Fruit fly (Drosophila melanogaster) whole organism, embryonic: ENCODE results near the gene dlp.

Experiments
- B-H2 ChIP-seq: fragments of 200-800 bp; sonication (Bioruptor generic); optimal IDR thresholded peaks from 2 replicates; lab custom pipeline; 2018; ENCODE audit warnings: missing biosample characterization, mild to moderate bottlenecking, missing genetic modification characterization
- Blimp-1 ChIP-seq: fragments of 200-800 bp; sonication (Bioruptor generic); optimal IDR thresholded peaks from 3 replicates; lab custom pipeline; 2018; ENCODE audit warnings: missing biosample characterization, missing genetic modification characterization, mild to moderate bottlenecking, moderate library complexity, missing genetic modification reagents
- CG10959 ChIP-seq: fragments of 200-800 bp; sonication (Bioruptor generic); IDR thresholded peaks from 2 replicates; pipeline ENCODE4 v1.3.6; 2022; ENCODE audit warnings: missing biosample characterization, missing genetic modification characterization
- CG11247 ChIP-seq: fragments of 200-800 bp; sonication (Bioruptor generic); IDR thresholded peaks from 2 replicates; pipeline ENCODE4 v1.3.6; 2022; ENCODE audit warnings: missing biosample characterization, missing genetic modification characterization
- CG11456 ChIP-seq: fragments of 200-800 bp; sonication (Bioruptor generic); IDR thresholded peaks from 3 replicates; pipeline ENCODE4 v1.3.6; 2022; ENCODE audit warnings: missing biosample characterization, missing genetic modification characterization
- CG12071 ChIP-seq: fragments of 200-800 bp; sonication (Bioruptor generic); optimal IDR thresholded peaks from 3 replicates; lab custom pipeline; 2018; ENCODE audit warnings: missing biosample characterization, mild to moderate bottlenecking, missing genetic modification characterization
- CG17385 ChIP-seq: fragments of 200-800 bp; sonication (Bioruptor generic); optimal IDR thresholded peaks from 3 replicates; lab custom pipeline; 2018; ENCODE audit warnings: missing biosample characterization, mild to moderate bottlenecking, missing genetic modification characterization
- CG17829 ChIP-seq: fragments of 200-800 bp; optimal IDR thresholded peaks from 2 replicates; lab custom pipeline; 2019; ENCODE audit warnings: missing biosample characterization, mild to moderate bottlenecking, missing genetic modification characterization, moderate library complexity
- CG30403 ChIP-seq: fragments of 200-800 bp; sonication (Bioruptor generic); optimal IDR thresholded peaks from 3 replicates; lab custom pipeline; 2016; ENCODE audit warnings: missing biosample characterization, missing genetic modification characterization
- CG4282 ChIP-seq: fragments of 200-800 bp; sonication (Bioruptor generic); optimal IDR thresholded peaks from 2 replicates; lab custom pipeline; 2016; ENCODE audit warnings: missing biosample characterization, missing genetic modification characterization
- CG4328 ChIP-seq: fragments of 200-800 bp; sonication (Bioruptor generic); optimal IDR thresholded peaks from 3 replicates; lab custom pipeline; 2017; ENCODE audit warnings: missing biosample characterization, missing genetic modification reagents, missing genetic modification characterization
- CG6813 ChIP-seq: fragments of 200-800 bp; sonication (Bioruptor generic); optimal IDR thresholded peaks from 2 replicates; lab custom pipeline; 2017; ENCODE audit warnings: missing biosample characterization, missing genetic modification characterization, mild to moderate bottlenecking, moderate library complexity, missing genetic modification reagents
- CTCF ChIP-seq: fragments of 200-800 bp; sonication (Bioruptor generic); optimal IDR thresholded peaks from 2 replicates; lab custom pipeline; 2017; ENCODE audit warnings: missing biosample characterization, mild to moderate bottlenecking, missing genetic modification characterization, moderate library complexity
- CoRest ChIP-seq: fragments of 200-800 bp; sonication (Bioruptor generic); optimal IDR thresholded peaks from 3 replicates; lab custom pipeline; 2018; ENCODE audit warnings: missing biosample characterization, mild to moderate bottlenecking, missing genetic modification characterization, moderate library complexity
- D19B ChIP-seq: fragments of 200-800 bp; sonication (Bioruptor generic); optimal IDR thresholded peaks from 2 replicates; lab custom pipeline; 2017; ENCODE audit warnings: missing biosample characterization, mild to moderate bottlenecking, missing genetic modification characterization
- E2f2 ChIP-seq: fragments of 200-800 bp; sonication (Bioruptor generic); IDR thresholded peaks from 2 replicates; pipeline ENCODE4 v1.3.6; 2022; ENCODE audit warnings: missing biosample characterization, missing genetic modification characterization
- ERR ChIP-seq: fragments of 200-800 bp; sonication (Bioruptor generic); optimal IDR thresholded peaks from 2 replicates; lab custom pipeline; 2016; ENCODE audit warnings: missing biosample characterization, missing genetic modification characterization
- Eip74EF ChIP-seq, 2 experiments: fragments of 200-800 bp in 1 of 2; fragments of >200 bp in 1 of 2; sonication (Bioruptor generic) in 1 of 2; optimal IDR thresholded peaks; 2 replicates each; lab custom pipeline; 2017 to 2019; ENCODE audit warnings: missing biosample characterization in 2 of 2, missing genetic modification characterization in 2 of 2, mild to moderate bottlenecking in 1 of 2, moderate library complexity in 1 of 2
- Elba2 ChIP-seq: fragments of 200-800 bp; sonication (Bioruptor generic); optimal IDR thresholded peaks from 3 replicates; lab custom pipeline; 2016; ENCODE audit warnings: missing biosample characterization, missing genetic modification characterization
- Hmx ChIP-seq: fragments of 200-800 bp; sonication (Bioruptor generic); optimal IDR thresholded peaks from 2 replicates; lab custom pipeline; 2016; ENCODE audit warnings: missing biosample characterization, missing genetic modification characterization
- Hr51 ChIP-seq, 2 experiments: fragments of 200-800 bp; sonication (Bioruptor generic); optimal IDR thresholded peaks; 2 replicates in 1 of 2; 3 replicates in 1 of 2; lab custom pipeline; 2016 to 2018; ENCODE audit warnings: missing biosample characterization in 2 of 2, missing genetic modification characterization in 2 of 2, mild to moderate bottlenecking in 1 of 2, moderate library complexity in 1 of 2
- Pdp1 ChIP-seq, 2 experiments: fragments of 200-800 bp; sonication (Bioruptor generic); optimal IDR thresholded peaks; 3 replicates each; lab custom pipeline; 2016; ENCODE audit warnings: missing biosample characterization in 2 of 2, missing genetic modification characterization in 2 of 2, mild to moderate bottlenecking in 1 of 2, moderate library complexity in 1 of 2
- chinmo ChIP-seq: fragments of 200-800 bp; sonication (Bioruptor generic); IDR thresholded peaks from 4 replicates; pipeline ENCODE4 v1.3.6; 2022; ENCODE audit warnings: missing biosample characterization, missing genetic modification characterization; ENCODE audit not compliant: partially characterized antibody
- chm ChIP-seq: fragments of 200-800 bp; sonication (Bioruptor generic); IDR thresholded peaks from 2 replicates; pipeline ENCODE4 v1.3.6; 2022; ENCODE audit warnings: missing biosample characterization, missing genetic modification characterization
- exex ChIP-seq: fragments of 200-800 bp; sonication (Bioruptor generic); optimal IDR thresholded peaks from 4 replicates; lab custom pipeline; 2018; ENCODE audit warnings: missing biosample characterization, mild to moderate bottlenecking, missing genetic modification characterization, moderate library complexity
- insv ChIP-seq, 2 experiments: fragments of 200-800 bp; sonication (Bioruptor generic); optimal IDR thresholded peaks; 3 replicates each; lab custom pipeline; 2016 to 2018; ENCODE audit warnings: missing biosample characterization in 2 of 2, missing genetic modification characterization in 2 of 2
- kni ChIP-seq: fragments of 200-800 bp; sonication (Bioruptor generic); optimal IDR thresholded peaks from 3 replicates; lab custom pipeline; 2017; ENCODE audit warnings: mild to moderate bottlenecking, missing biosample characterization, missing genetic modification reagents, missing genetic modification characterization
- lab ChIP-seq: fragments of 200-800 bp; sonication (Bioruptor generic); optimal IDR thresholded peaks from 3 replicates; lab custom pipeline; 2017; ENCODE audit warnings: missing biosample characterization, missing genetic modification characterization, mild to moderate bottlenecking, moderate library complexity, missing genetic modification reagents
- lbe ChIP-seq: fragments of 200-800 bp; sonication (Bioruptor generic); optimal IDR thresholded peaks from 2 replicates; lab custom pipeline; 2016; ENCODE audit warnings: missing biosample characterization, mild to moderate bottlenecking, missing genetic modification characterization
- pros ChIP-seq: fragments of 200-800 bp; sonication (Bioruptor generic); optimal IDR thresholded peaks from 3 replicates; lab custom pipeline; 2019; ENCODE audit warnings: missing biosample characterization, mild to moderate bottlenecking, missing genetic modification characterization, moderate library complexity
- pum ChIP-seq: fragments of 200-800 bp; sonication (Bioruptor generic); optimal IDR thresholded peaks from 2 replicates; lab custom pipeline; 2016; ENCODE audit warnings: missing biosample characterization, missing genetic modification characterization
- rib ChIP-seq: fragments of 200-800 bp; sonication (Bioruptor generic); IDR thresholded peaks from 2 replicates; pipeline ENCODE4 v1.3.6; 2022; ENCODE audit warnings: missing biosample characterization, missing genetic modification characterization
- stwl ChIP-seq: fragments of 200-800 bp; sonication (Bioruptor generic); optimal IDR thresholded peaks from 3 replicates; lab custom pipeline; 2018; ENCODE audit warnings: missing biosample characterization, mild to moderate bottlenecking, missing genetic modification characterization, moderate library complexity
- trem ChIP-seq: fragments of 200-800 bp; optimal IDR thresholded peaks from 3 replicates; lab custom pipeline; 2019; ENCODE audit warnings: missing biosample characterization, mild to moderate bottlenecking, missing genetic modification characterization, moderate library complexity
- zen2 ChIP-seq: fragments of 200-800 bp; sonication (Bioruptor generic); IDR thresholded peaks from 3 replicates; pipeline ENCODE4 v1.3.6; 2022; ENCODE audit warnings: missing biosample characterization, missing genetic modification characterization; ENCODE audit not compliant: partially characterized antibody
- zf30C ChIP-seq: fragments of 200-800 bp; sonication (Bioruptor generic); optimal IDR thresholded peaks from 3 replicates; lab custom pipeline; 2018; ENCODE audit warnings: missing biosample characterization, mild to moderate bottlenecking, missing genetic modification characterization

The dlp gene

dm6 chr3L:14617511-14618217 lies 14.7 kb upstream of the dlp start:
- TF ChIP-seq B-H2 (GFP tag; lab: Kevin White, UChicago) = no peak
- TF ChIP-seq Pdp1 (GFP tag; optimal IDR thresholded peaks at IDR 0.05; lab: Kevin White, UChicago) = peak in 1 of 2 experiments; percentile 89
- peak; percentile 74 for TF ChIP-seq pros (GFP tag; lab: Kevin White, UChicago)
- no peak for TF ChIP-seq Hr51 (GFP tag; optimal IDR thresholded peaks at IDR 0.05; lab: Kevin White, UChicago)
- TF ChIP-seq D19B (GFP tag; lab: Kevin White, UChicago) = no peak
- peak; percentile 90 for TF ChIP-seq CG17829
- TF ChIP-seq Blimp-1 = peak; percentile 86
- TF ChIP-seq E2f2 (GFP tag; lab: Robert Waterston, UW) = no peak
- no peak for TF ChIP-seq zen2 (GFP tag; lab: Robert Waterston, UW)
- no peak for TF ChIP-seq CG6813 (GFP tag; lab: Kevin White, UChicago)
- TF ChIP-seq rib (GFP tag; lab: Robert Waterston, UW) = no peak
- TF ChIP-seq CG12071 (GFP tag; lab: Kevin White, UChicago) = no peak
- TF ChIP-seq CG4282 = no peak
- no peak for TF ChIP-seq CG11456 (GFP tag; lab: Robert Waterston, UW)
- TF ChIP-seq CTCF (GFP tag; lab: Kevin White, UChicago) = no peak
- TF ChIP-seq trem (tag; lab: Kevin White, UChicago) = no peak
- no peak for TF ChIP-seq CoRest (tag; lab: Kevin White, UChicago)
- TF ChIP-seq lbe (GFP tag; lab: Kevin White, UChicago) = no peak
- TF ChIP-seq kni (GFP tag; lab: Kevin White, UChicago) = peak; percentile 58
- TF ChIP-seq zf30C (GFP tag; lab: Kevin White, UChicago) = no peak
- no peak for TF ChIP-seq Eip74EF (GFP tag; optimal IDR thresholded peaks at IDR 0.05; lab: Kevin White, UChicago)
- TF ChIP-seq CG4328 (GFP tag; lab: Kevin White, UChicago) = no peak
- 0 out of 4 replicates have a peak, but pooled peaks have one; percentile 37 for TF ChIP-seq chinmo (GFP tag; lab: Robert Waterston, UW)
- no peak for TF ChIP-seq CG30403 (GFP tag; lab: Kevin White, UChicago)

- TF ChIP-seq ERR (GFP tag; lab: Kevin White, UChicago) (no peak), stwl (tag; lab: Kevin White, UChicago) (no peak), CG10959 (GFP tag; lab: Robert Waterston, UW) (no peak), Hmx (GFP tag; lab: Kevin White, UChicago) (no peak), pum (GFP tag; lab: Kevin White, UChicago) (no peak), lab (GFP tag; lab: Kevin White, UChicago) (no peak), Elba2 (GFP tag; lab: Kevin White, UChicago) (peak; percentile 87), chm (GFP tag; lab: Robert Waterston, UW) (no peak), insv (GFP tag; optimal IDR thresholded peaks at IDR 0.05; lab: Kevin White, UChicago) (peak in 1 of 2 experiments; percentile 91)
Observed at dm6 chr3L:14618424-14618823, 14.0 kb upstream of the dlp start.

- TF ChIP-seq CG11247 (GFP tag; lab: Robert Waterston, UW) (no peak), exex (peak; percentile 43), lab (GFP tag; lab: Kevin White, UChicago) (peak; percentile 2), CG17385 (GFP tag; lab: Kevin White, UChicago) (no peak)
Observed at dm6 chr3L:14618942-14619341, 13.5 kb upstream of the dlp start.
